Worm (Caenorhabditis elegans): ENCODE results near the gene hhat-1.

DNA sequence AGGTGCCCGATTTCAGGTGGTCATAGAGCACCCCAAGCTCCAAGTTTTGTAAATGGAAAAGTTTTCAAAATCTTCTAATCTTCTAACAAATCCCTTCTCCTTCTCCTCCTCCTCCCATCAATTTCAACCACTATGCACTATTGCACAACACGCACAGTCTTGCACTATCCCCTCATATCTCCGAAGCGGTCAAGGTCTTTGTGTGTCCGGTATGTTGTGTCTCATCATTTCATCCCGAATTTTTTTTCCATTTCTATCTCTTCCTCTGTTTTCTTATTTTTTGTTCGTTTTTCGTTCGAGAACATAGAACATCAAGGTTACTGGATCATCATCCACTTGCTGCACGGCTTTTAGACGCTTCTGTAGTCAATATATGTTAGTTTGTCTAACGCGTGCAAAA, 25.9 kb downstream of the hhat-1 start:
- no peak for TF ChIP-seq ama-1 (optimal IDR thresholded peaks at IDR 0.05)
- no peak for TF ChIP-seq pqm-1 (tag; optimal IDR thresholded peaks at IDR 0.05)

All from whole organism, late embryonic.